Worm (Caenorhabditis elegans) whole organism, L2 larva: ENCODE results near the gene W09G12.10.

Experiments
- C34F6.9 ChIP-seq: fragments of 150-350 bp; optimal IDR thresholded peaks from 2 replicates; lab custom pipeline; 2014; ENCODE audit warnings: missing biosample characterization, missing genetic modification characterization
- F13H6.1 ChIP-seq: sonication (generic microtip); optimal IDR thresholded peaks from 2 replicates; lab custom pipeline; 2016; ENCODE audit warnings: missing genetic modification characterization, missing compliant biosample characterization
- Y55F3AM.14 ChIP-seq: fragments of 200-800 bp; sonication (Bioruptor generic); optimal IDR thresholded peaks from 2 replicates; lab custom pipeline; 2018; ENCODE audit warnings: mild to moderate bottlenecking, missing genetic modification characterization, missing compliant biosample characterization
- ZK546.5 ChIP-seq: sonication (generic microtip); optimal IDR thresholded peaks from 2 replicates; lab custom pipeline; 2017; ENCODE audit warnings: missing biosample characterization, missing genetic modification characterization
- alr-1 ChIP-seq: fragments of 150-350 bp; optimal IDR thresholded peaks from 2 replicates; lab custom pipeline; 2014; ENCODE audit warnings: missing biosample characterization, missing genetic modification characterization
- aly-2 ChIP-seq: fragments of 150-350 bp; optimal IDR thresholded peaks from 2 replicates; lab custom pipeline; 2014; ENCODE audit warnings: missing biosample characterization, missing genetic modification characterization
- ama-1 ChIP-seq: fragments of 150-350 bp; optimal IDR thresholded peaks from 2 replicates; lab custom pipeline; 2018; ENCODE audit warnings: inconsistent platforms
- blmp-1 ChIP-seq: sonication (generic microtip); optimal IDR thresholded peaks from 2 replicates; lab custom pipeline; 2017; ENCODE audit warnings: missing genetic modification characterization, mild to moderate bottlenecking, missing compliant biosample characterization, antibody characterized with exemption, moderate library complexity; ENCODE audit not compliant: insufficient read depth
- ceh-16 ChIP-seq: fragments of 150-350 bp; optimal IDR thresholded peaks from 2 replicates; lab custom pipeline; 2014; ENCODE audit warnings: missing biosample characterization, missing genetic modification characterization
- crh-2 ChIP-seq: sonication (generic microtip); optimal IDR thresholded peaks from 2 replicates; lab custom pipeline; 2017; ENCODE audit warnings: missing biosample characterization, missing genetic modification characterization
- elt-1 ChIP-seq: fragments of 150-350 bp; optimal IDR thresholded peaks from 2 replicates; lab custom pipeline; 2014; ENCODE audit warnings: missing biosample characterization, missing genetic modification characterization
- fos-1 ChIP-seq: fragments of 150-350 bp; optimal IDR thresholded peaks from 2 replicates; lab custom pipeline; 2014; ENCODE audit warnings: missing biosample characterization, missing genetic modification characterization
- gmeb-1 ChIP-seq: fragments of 150-350 bp; optimal IDR thresholded peaks from 2 replicates; lab custom pipeline; 2014; ENCODE audit warnings: missing biosample characterization, missing genetic modification characterization
- mbf-1 ChIP-seq: sonication (generic microtip); optimal IDR thresholded peaks from 2 replicates; lab custom pipeline; 2017; ENCODE audit warnings: missing biosample characterization, missing genetic modification characterization
- nhr-10 ChIP-seq: sonication (generic microtip); optimal IDR thresholded peaks from 2 replicates; lab custom pipeline; 2017; ENCODE audit warnings: missing biosample characterization, missing genetic modification characterization
- nhr-129 ChIP-seq: fragments of 150-350 bp; optimal IDR thresholded peaks from 2 replicates; lab custom pipeline; 2014; ENCODE audit warnings: missing biosample characterization, missing genetic modification characterization
- nhr-21 ChIP-seq: fragments of 150-350 bp; optimal IDR thresholded peaks from 2 replicates; lab custom pipeline; 2014; ENCODE audit warnings: missing biosample characterization, missing genetic modification characterization
- nhr-23 ChIP-seq: fragments of 150-350 bp; optimal IDR thresholded peaks from 2 replicates; lab custom pipeline; 2014; ENCODE audit warnings: missing biosample characterization, missing genetic modification reagents, missing genetic modification characterization
- nhr-237 ChIP-seq: fragments of 150-350 bp; optimal IDR thresholded peaks from 2 replicates; lab custom pipeline; 2014; ENCODE audit warnings: missing biosample characterization, missing genetic modification characterization
- nhr-77 ChIP-seq: fragments of 150-350 bp; optimal IDR thresholded peaks from 2 replicates; lab custom pipeline; 2014; ENCODE audit warnings: missing biosample characterization, missing genetic modification characterization
- sem-4 ChIP-seq: fragments of 150-350 bp; optimal IDR thresholded peaks from 2 replicates; lab custom pipeline; 2014; ENCODE audit warnings: missing biosample characterization, missing genetic modification reagents, missing genetic modification characterization
- skn-1 ChIP-seq: sonication (generic microtip); optimal IDR thresholded peaks from 2 replicates; lab custom pipeline; 2017; ENCODE audit warnings: missing biosample characterization, missing genetic modification characterization
- sma-3 ChIP-seq: sonication (generic microtip); optimal IDR thresholded peaks from 2 replicates; lab custom pipeline; 2016; ENCODE audit warnings: missing genetic modification reagents, missing genetic modification characterization, missing compliant biosample characterization
- snpc-4 ChIP-seq: fragments of 150-350 bp; optimal IDR thresholded peaks from 2 replicates; lab custom pipeline; 2014; ENCODE audit warnings: missing biosample characterization, missing genetic modification characterization
- unc-39 ChIP-seq: fragments of 150-350 bp; optimal IDR thresholded peaks from 2 replicates; lab custom pipeline; 2014; ENCODE audit warnings: missing biosample characterization, missing genetic modification characterization
- unc-55 ChIP-seq: fragments of 150-350 bp; sonication (generic microtip); optimal IDR thresholded peaks from 3 replicates; lab custom pipeline; 2014; ENCODE audit warnings: missing biosample characterization, missing genetic modification reagents, missing genetic modification characterization
- ztf-1 ChIP-seq: fragments of 200-800 bp; sonication (Bioruptor generic); conservative IDR thresholded peaks from 2 replicates; pipeline ENCODE4 v1.3.6; 2022; ENCODE audit warnings: missing genetic modification characterization, missing compliant biosample characterization
- ztf-11 ChIP-seq: sonication (generic microtip); optimal IDR thresholded peaks from 2 replicates; lab custom pipeline; 2017; ENCODE audit warnings: missing biosample characterization, missing genetic modification characterization
- ztf-4 ChIP-seq: fragments of 150-350 bp; optimal IDR thresholded peaks from 2 replicates; lab custom pipeline; 2014; ENCODE audit warnings: missing biosample characterization, missing genetic modification characterization

W09G12.10 gene

ce11 chrIV:1261024-1261423 is 39.9 kb upstream of the W09G12.10 start, which contains the start of gene clec-169:
Gene clec-169 (plus strand): TSS chrIV:1261324.
- TF ChIP-seq gmeb-1 (tag; lab: Kevin White, UChicago) (no peak), elt-1 (tag; lab: Kevin White, UChicago) (no peak), ceh-16 (tag; lab: Kevin White, UChicago) (no peak), F13H6.1 (tag; lab: Kevin White, UChicago) (no peak), ztf-4 (tag; lab: Kevin White, UChicago) (no peak), fos-1 (tag; lab: Kevin White, UChicago) (no peak), ztf-11 (tag; lab: Kevin White, UChicago) (no peak), nhr-77 (tag; lab: Kevin White, UChicago) (no peak), nhr-10 (no peak), blmp-1 (tag; lab: Kevin White, UChicago) (no peak), nhr-237 (tag; lab: Kevin White, UChicago) (no peak), unc-39 (tag; lab: Kevin White, UChicago) (no peak), C34F6.9 (tag; lab: Kevin White, UChicago) (no peak), ztf-1 (GFP tag; lab: Robert Waterston, UW) (no peak), nhr-21 (tag; lab: Kevin White, UChicago) (no peak), skn-1 (tag; lab: Kevin White, UChicago) (no peak)

ce11 chrIV:1260474-1260873 is 39.4 kb upstream of the W09G12.10 start:
- TF ChIP-seq nhr-77 (tag; lab: Kevin White, UChicago) = no peak
- peak; percentile 42 for TF ChIP-seq snpc-4

- TF ChIP-seq unc-55 (GFP tag; lab: Kevin White, UChicago) (no peak), fos-1 (tag; lab: Kevin White, UChicago) (peak; percentile 67), Y55F3AM.14 (GFP tag; lab: Kevin White, UChicago) (no peak)
Observed at ce11 chrIV:1256723-1257122, 35.6 kb upstream of the W09G12.10 start, which contains the start of gene clec-168. Gene clec-168 (plus strand): TSS chrIV:1256969.

- TF ChIP-seq fos-1 (tag; lab: Kevin White, UChicago) (no peak), aly-2 (tag; lab: Kevin White, UChicago) (no peak), sem-4 (no peak), ztf-1 (GFP tag; lab: Robert Waterston, UW) (no peak), elt-1 (tag; lab: Kevin White, UChicago) (no peak), nhr-129 (tag; lab: Kevin White, UChicago) (no peak), nhr-23 (tag; lab: Kevin White, UChicago) (no peak), alr-1 (no peak), ama-1 (no peak), sma-3 (no peak), mbf-1 (tag; lab: Kevin White, UChicago) (no peak), unc-39 (tag; lab: Kevin White, UChicago) (no peak), ceh-16 (tag; lab: Kevin White, UChicago) (no peak)
Observed at ce11 chrIV:1255632-1256031, 34.5 kb upstream of the W09G12.10 start, which contains the start of gene clec-167. Gene clec-167 (minus strand): TSS chrIV:1255732.

- TF ChIP-seq crh-2 (no peak), sma-3 (no peak), ZK546.5 (tag; lab: Kevin White, UChicago) (no peak)
Observed at ce11 chrIV:1251242-1251911, 30.3 kb upstream of the W09G12.10 start, which contains the start of the genes clec-166 and F38A1.6. Gene clec-166 (minus strand): TSS chrIV:1251342. Gene F38A1.6 (plus strand): TSS chrIV:1251861.

ce11 chrIV:1246762-1247436 is 25.8 kb upstream of the W09G12.10 start, which contains the start of the genes clec-165 and F38A1.11:
Gene clec-165 (minus strand): TSS chrIV:1246886.
Gene F38A1.11 (plus strand): TSS chrIV:1247386.
- TF ChIP-seq Y55F3AM.14 (GFP tag; lab: Kevin White, UChicago) (no peak), fos-1 (tag; lab: Kevin White, UChicago) (peak; percentile 15)
